Fruit fly (Drosophila melanogaster) whole organism, prepupa: ENCODE data around the gene put.
A peak's percentile ranks its signal among the peaks of the same experiment; 100 is the strongest.

Experiments used
- Blimp-1 ChIP-seq: fragments of 200-800 bp; sonication (Bioruptor generic); optimal IDR thresholded peaks from 3 replicates; lab custom pipeline; 2017; ENCODE audit warnings: missing biosample characterization, missing genetic modification characterization, mild to moderate bottlenecking, moderate library complexity, missing genetic modification reagents
- CG10631 ChIP-seq: fragments of 200-800 bp; sonication (Bioruptor generic); optimal IDR thresholded peaks from 2 replicates; lab custom pipeline; 2016; ENCODE audit warnings: missing biosample characterization, missing genetic modification characterization
- CG10669 ChIP-seq: fragments of 200-800 bp; sonication (Bioruptor generic); optimal IDR thresholded peaks from 3 replicates; lab custom pipeline; 2018; ENCODE audit warnings: missing biosample characterization, mild to moderate bottlenecking, missing genetic modification characterization, moderate library complexity
- CG11294 ChIP-seq: fragments of 200-800 bp; sonication (Bioruptor generic); IDR thresholded peaks from 2 replicates; pipeline ENCODE4 v1.3.6; 2022; ENCODE audit warnings: missing biosample characterization, missing genetic modification characterization
- CG11762 ChIP-seq: fragments of 200-800 bp; sonication (Bioruptor generic); optimal IDR thresholded peaks from 3 replicates; lab custom pipeline; 2016; ENCODE audit warnings: missing biosample characterization, missing genetic modification characterization; ENCODE audit not compliant: insufficient read depth
- CG11902 ChIP-seq: fragments of 200-800 bp; sonication (Bioruptor generic); optimal IDR thresholded peaks from 3 replicates; lab custom pipeline; 2016; ENCODE audit warnings: missing biosample characterization, missing genetic modification characterization
- CG15336 ChIP-seq: fragments of 200-800 bp; sonication (Bioruptor generic); IDR thresholded peaks from 2 replicates; pipeline ENCODE4 v1.3.6; 2022; ENCODE audit warnings: missing biosample characterization, missing genetic modification characterization
- CG16779 ChIP-seq: fragments of 200-800 bp; sonication (Bioruptor generic); optimal IDR thresholded peaks from 3 replicates; lab custom pipeline; 2017; ENCODE audit warnings: missing biosample characterization, mild to moderate bottlenecking, missing genetic modification characterization
- CG3032 ChIP-seq: fragments of 200-800 bp; optimal IDR thresholded peaks from 2 replicates; lab custom pipeline; 2019; ENCODE audit warnings: missing biosample characterization, mild to moderate bottlenecking, missing genetic modification characterization, moderate library complexity
- CG31627 ChIP-seq: fragments of 200-800 bp; sonication (Bioruptor generic); optimal IDR thresholded peaks from 3 replicates; lab custom pipeline; 2016; ENCODE audit warnings: missing biosample characterization, missing genetic modification characterization
- CG34406 ChIP-seq: fragments of 200-800 bp; sonication (Bioruptor generic); optimal IDR thresholded peaks from 3 replicates; lab custom pipeline; 2016; ENCODE audit warnings: missing biosample characterization, missing genetic modification characterization
- CG3919 ChIP-seq: fragments of 200-800 bp; sonication (Bioruptor generic); optimal IDR thresholded peaks from 3 replicates; lab custom pipeline; 2016; ENCODE audit warnings: missing biosample characterization, missing genetic modification characterization
- CG4318 ChIP-seq: fragments of 200-800 bp; sonication (Bioruptor generic); optimal IDR thresholded peaks from 3 replicates; lab custom pipeline; 2017; ENCODE audit warnings: missing biosample characterization, mild to moderate bottlenecking, missing genetic modification characterization
- CG6163 ChIP-seq: fragments of 200-800 bp; sonication (Bioruptor generic); IDR thresholded peaks from 3 replicates; pipeline ENCODE4 v1.3.6; 2022; ENCODE audit warnings: missing biosample characterization, missing genetic modification characterization
- CG6792 ChIP-seq: fragments of 200-800 bp; sonication (Bioruptor generic); optimal IDR thresholded peaks from 3 replicates; lab custom pipeline; 2016; ENCODE audit warnings: missing biosample characterization, missing genetic modification characterization
- CG6808 ChIP-seq: fragments of 200-800 bp; sonication (Bioruptor generic); optimal IDR thresholded peaks from 3 replicates; lab custom pipeline; 2017; ENCODE audit warnings: missing biosample characterization, missing genetic modification characterization, mild to moderate bottlenecking, moderate library complexity, missing genetic modification reagents
- CG6854 ChIP-seq: fragments of 200-800 bp; sonication (Bioruptor generic); optimal IDR thresholded peaks from 2 replicates; lab custom pipeline; 2017; ENCODE audit warnings: missing biosample characterization, mild to moderate bottlenecking, missing genetic modification characterization
- CG7368 ChIP-seq: fragments of 200-800 bp; sonication (Bioruptor generic); optimal IDR thresholded peaks from 3 replicates; lab custom pipeline; 2016; ENCODE audit warnings: missing biosample characterization, missing genetic modification characterization
- CG8119 ChIP-seq: fragments of 200-800 bp; sonication (Bioruptor generic); IDR thresholded peaks from 3 replicates; pipeline ENCODE4 v1.3.6; 2022; ENCODE audit warnings: missing biosample characterization, missing genetic modification characterization
- CG8319 ChIP-seq: fragments of 200-800 bp; sonication (Bioruptor generic); optimal IDR thresholded peaks from 3 replicates; lab custom pipeline; 2016; ENCODE audit warnings: missing biosample characterization, missing genetic modification characterization
- CG8632 ChIP-seq: fragments of 200-800 bp; sonication (Bioruptor generic); optimal IDR thresholded peaks from 3 replicates; lab custom pipeline; 2016; ENCODE audit warnings: missing biosample characterization, missing genetic modification characterization
- CG9139 ChIP-seq: fragments of 200-800 bp; sonication (Bioruptor generic); optimal IDR thresholded peaks from 3 replicates; lab custom pipeline; 2017; ENCODE audit warnings: missing biosample characterization, mild to moderate bottlenecking, missing genetic modification characterization
- Eip93F ChIP-seq: fragments of 200-800 bp; sonication (Bioruptor generic); optimal IDR thresholded peaks from 2 replicates; lab custom pipeline; 2016; ENCODE audit warnings: missing biosample characterization, mild to moderate bottlenecking, missing genetic modification characterization
- Ets21C ChIP-seq: fragments of 200-800 bp; sonication (Bioruptor generic); optimal IDR thresholded peaks from 3 replicates; lab custom pipeline; 2016; ENCODE audit warnings: missing biosample characterization, missing genetic modification characterization
- Gug ChIP-seq: fragments of 200-800 bp; sonication (Bioruptor generic); IDR thresholded peaks from 2 replicates; pipeline ENCODE4 v1.3.6; 2022; ENCODE audit warnings: missing biosample characterization, missing genetic modification characterization
- Hr38 ChIP-seq: sonication (Bioruptor generic); optimal IDR thresholded peaks from 2 replicates; lab custom pipeline; 2016; ENCODE audit warnings: missing biosample characterization, missing genetic modification characterization
- Hr4 ChIP-seq: fragments of 200-800 bp; sonication (Bioruptor generic); optimal IDR thresholded peaks from 3 replicates; lab custom pipeline; 2016; ENCODE audit warnings: missing biosample characterization, missing genetic modification characterization
- Lpt ChIP-seq: fragments of 200-800 bp; sonication (Bioruptor generic); optimal IDR thresholded peaks from 3 replicates; lab custom pipeline; 2016; ENCODE audit warnings: missing biosample characterization, missing genetic modification characterization
- Met ChIP-seq: fragments of 200-800 bp; sonication (Bioruptor generic); optimal IDR thresholded peaks from 3 replicates; lab custom pipeline; 2016; ENCODE audit warnings: missing biosample characterization, missing genetic modification characterization
- OdsH ChIP-seq: fragments of 200-800 bp; sonication (Bioruptor generic); optimal IDR thresholded peaks from 3 replicates; lab custom pipeline; 2016; ENCODE audit warnings: missing biosample characterization, missing genetic modification characterization
- Smox ChIP-seq: fragments of 200-800 bp; sonication (Bioruptor generic); optimal IDR thresholded peaks from 3 replicates; lab custom pipeline; 2016; ENCODE audit warnings: missing biosample characterization, missing genetic modification characterization
- Sox102F ChIP-seq: fragments of 200-800 bp; sonication (Bioruptor generic); optimal IDR thresholded peaks from 2 replicates; lab custom pipeline; 2016; ENCODE audit warnings: missing biosample characterization, mild to moderate bottlenecking, missing genetic modification characterization
- Sox14 ChIP-seq: fragments of 200-800 bp; sonication (Bioruptor generic); optimal IDR thresholded peaks from 3 replicates; lab custom pipeline; 2016; ENCODE audit warnings: missing biosample characterization, missing genetic modification characterization
- Sox15 ChIP-seq: fragments of 200-800 bp; sonication (Bioruptor generic); optimal IDR thresholded peaks from 3 replicates; lab custom pipeline; 2016; ENCODE audit warnings: missing biosample characterization, missing genetic modification characterization
- achi ChIP-seq: fragments of 200-800 bp; sonication (Bioruptor generic); optimal IDR thresholded peaks from 3 replicates; lab custom pipeline; 2016; ENCODE audit warnings: missing biosample characterization, missing genetic modification characterization
- acj6 ChIP-seq: fragments of 200-800 bp; sonication (Bioruptor generic); optimal IDR thresholded peaks from 3 replicates; lab custom pipeline; 2016; ENCODE audit warnings: missing biosample characterization, missing genetic modification characterization
- cyc ChIP-seq: fragments of 200-800 bp; sonication (Bioruptor generic); optimal IDR thresholded peaks from 3 replicates; lab custom pipeline; 2016; ENCODE audit warnings: missing biosample characterization, missing genetic modification characterization
- dac ChIP-seq: fragments of 200-800 bp; sonication (Bioruptor generic); optimal IDR thresholded peaks from 2 replicates; lab custom pipeline; 2017; ENCODE audit warnings: missing biosample characterization, mild to moderate bottlenecking, missing genetic modification characterization
- dsx ChIP-seq: fragments of 200-800 bp; optimal IDR thresholded peaks from 3 replicates; lab custom pipeline; 2019; ENCODE audit warnings: missing biosample characterization, mild to moderate bottlenecking, missing genetic modification characterization, moderate library complexity; ENCODE audit not compliant: poor library complexity, severe bottlenecking
- eg ChIP-seq: fragments of 200-800 bp; sonication (Bioruptor generic); IDR thresholded peaks from 3 replicates; pipeline ENCODE4 v1.3.6; 2022; ENCODE audit warnings: missing biosample characterization, missing genetic modification characterization
- fd59A ChIP-seq: fragments of 200-800 bp; sonication (Bioruptor generic); optimal IDR thresholded peaks from 2 replicates; lab custom pipeline; 2017; ENCODE audit warnings: missing biosample characterization, mild to moderate bottlenecking, missing genetic modification characterization, missing genetic modification reagents
- fd85E ChIP-seq: fragments of 200-800 bp; sonication (Bioruptor generic); optimal IDR thresholded peaks from 3 replicates; lab custom pipeline; 2016; ENCODE audit warnings: missing biosample characterization, missing genetic modification characterization
- lz ChIP-seq: fragments of 200-800 bp; sonication (Bioruptor generic); optimal IDR thresholded peaks from 3 replicates; lab custom pipeline; 2016; ENCODE audit warnings: missing biosample characterization, missing genetic modification characterization
- net ChIP-seq: fragments of 200-800 bp; sonication (Bioruptor generic); optimal IDR thresholded peaks from 3 replicates; lab custom pipeline; 2016; ENCODE audit warnings: missing biosample characterization, missing genetic modification characterization
- pdm3 ChIP-seq: fragments of 200-800 bp; sonication (Bioruptor generic); optimal IDR thresholded peaks from 3 replicates; lab custom pipeline; 2016; ENCODE audit warnings: missing biosample characterization, missing genetic modification characterization
- ss ChIP-seq, 2 experiments: fragments of 200-800 bp; sonication (Bioruptor generic); optimal IDR thresholded peaks; 2 replicates in 1 of 2; 3 replicates in 1 of 2; lab custom pipeline; 2017 to 2018; ENCODE audit warnings: mild to moderate bottlenecking in 2 of 2, missing biosample characterization in 2 of 2, missing genetic modification characterization in 2 of 2, moderate library complexity in 1 of 2
- svp ChIP-seq: fragments of 200-800 bp; sonication (Bioruptor generic); peaks from one replicate; lab custom pipeline; 2016; ENCODE audit warnings: missing biosample characterization, missing genetic modification characterization
- topi ChIP-seq: fragments of 200-800 bp; sonication (Bioruptor generic); optimal IDR thresholded peaks from 3 replicates; lab custom pipeline; 2016; ENCODE audit warnings: missing biosample characterization, missing genetic modification characterization
- vri ChIP-seq: fragments of 200-800 bp; sonication (Bioruptor generic); optimal IDR thresholded peaks from 3 replicates; lab custom pipeline; 2016; ENCODE audit warnings: missing biosample characterization, mild to moderate bottlenecking, missing genetic modification characterization

Gene put

DNA sequence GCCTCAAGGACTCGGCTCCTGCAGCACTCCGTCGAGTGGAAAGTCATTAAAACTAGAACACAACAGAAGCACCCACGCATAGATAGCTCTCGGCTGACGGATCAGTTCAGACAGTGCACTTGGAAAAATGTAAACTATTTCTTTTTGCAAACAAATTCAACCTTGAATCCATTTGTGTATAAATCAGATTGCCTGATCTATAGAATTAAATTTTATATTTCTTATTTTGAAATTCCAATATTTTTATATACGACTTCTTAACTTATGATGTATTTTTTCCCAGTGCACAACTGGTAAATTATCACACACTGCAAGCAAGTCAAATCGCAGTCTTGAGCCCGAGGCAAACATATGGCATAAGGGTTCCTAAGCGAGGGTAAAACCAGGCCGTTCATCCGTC is 49.3 kb upstream of the put start (continued):
- TF ChIP-seq Hr4 (GFP tag; lab: Kevin White, UChicago) (peak; percentile 50), Eip93F (GFP tag; lab: Kevin White, UChicago) (no peak), CG3919 (peak; percentile 62), CG11762 (GFP tag; lab: Kevin White, UChicago) (no peak), Sox102F (GFP tag; lab: Kevin White, UChicago) (peak; percentile 69), dac (GFP tag; lab: Kevin White, UChicago) (no peak), CG10669 (GFP tag; lab: Kevin White, UChicago) (peak; percentile 64), dsx (GFP tag; lab: Kevin White, UChicago) (peak; percentile 62), CG8119 (GFP tag; lab: Robert Waterston, UW) (peak; percentile 74), ss (GFP tag; optimal IDR thresholded peaks at IDR 0.05; lab: Kevin White, UChicago) (no peak), CG15336 (GFP tag; lab: Robert Waterston, UW) (peak; percentile 71), lz (GFP tag; lab: Kevin White, UChicago) (peak; percentile 50), CG6163 (peak; percentile 78), CG4318 (GFP tag; lab: Kevin White, UChicago) (no peak), CG11294 (GFP tag; lab: Robert Waterston, UW) (peak; percentile 58)
- TF ChIP-seq, all 60 proteins: peak for 49

DNA sequence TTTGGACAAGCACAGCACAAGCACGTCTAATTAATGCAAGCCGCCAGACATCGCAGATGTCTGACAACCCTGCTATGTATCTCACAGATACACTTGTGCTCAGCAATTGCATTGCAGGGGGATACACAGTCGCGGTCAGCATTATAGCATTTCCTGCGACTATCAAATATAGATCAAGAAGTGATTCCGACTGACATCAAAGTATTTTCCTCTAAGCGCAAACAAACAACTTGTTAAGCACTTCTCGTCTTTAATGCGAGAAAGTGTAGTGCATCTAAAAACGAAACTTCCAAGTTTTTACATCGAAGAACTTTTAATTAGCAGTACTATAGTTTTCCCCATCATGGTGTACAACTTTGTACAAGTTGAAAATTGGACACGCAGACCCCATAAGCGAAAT is 47.4 kb upstream of the put start:
- TF ChIP-seq CG10631 (GFP tag; lab: Kevin White, UChicago) (peak; percentile 54), CG6854 (GFP tag; lab: Kevin White, UChicago) (no peak), Blimp-1 (no peak), OdsH (GFP tag; lab: Kevin White, UChicago) (peak; percentile 50), CG8119 (GFP tag; lab: Robert Waterston, UW) (0 out of 3 replicates have a peak, but pooled peaks have one; percentile 37), CG3919 (peak; percentile 57), pdm3 (GFP tag; lab: Kevin White, UChicago) (no peak), CG8632 (GFP tag; lab: Kevin White, UChicago) (peak; percentile 39), fd85E (GFP tag; lab: Kevin White, UChicago) (no peak), CG7368 (GFP tag; lab: Kevin White, UChicago) (peak; percentile 35), topi (GFP tag; lab: Kevin White, UChicago) (peak; percentile 59), svp (GFP tag; lab: Kevin White, UChicago) (peak; percentile 36), net (GFP tag; lab: Kevin White, UChicago) (peak; percentile 57), CG8319 (no peak), Eip93F (GFP tag; lab: Kevin White, UChicago) (no peak), Hr38 (GFP tag; lab: Kevin White, UChicago) (no peak), CG6808 (peak; percentile 64), CG9139 (GFP tag; lab: Kevin White, UChicago) (no peak), Met (GFP tag; lab: Kevin White, UChicago) (no peak), Lpt (GFP tag; lab: Kevin White, UChicago) (no peak), vri (GFP tag; lab: Kevin White, UChicago) (no peak), CG31627 (GFP tag; lab: Kevin White, UChicago) (peak; percentile 64), CG15336 (GFP tag; lab: Robert Waterston, UW) (peak; percentile 67), CG11762 (GFP tag; lab: Kevin White, UChicago) (peak; percentile 33), CG3032 (tag; lab: Kevin White, UChicago) (peak; percentile 65), Ets21C (peak; percentile 0), Sox15 (GFP tag; lab: Kevin White, UChicago) (peak; percentile 28), lz (GFP tag; lab: Kevin White, UChicago) (peak; percentile 50), fd59A (peak; percentile 43), achi (GFP tag; lab: Kevin White, UChicago) (peak; percentile 56), CG34406 (GFP tag; lab: Kevin White, UChicago) (peak; percentile 29), CG16779 (tag; lab: Kevin White, UChicago) (no peak), cyc (GFP tag; lab: Kevin White, UChicago) (peak; percentile 18), Hr4 (GFP tag; lab: Kevin White, UChicago) (no peak), CG6792 (GFP tag; lab: Kevin White, UChicago) (peak; percentile 50), eg (no peak), Gug (GFP tag; lab: Robert Waterston, UW) (0 out of 2 replicates have a peak, but pooled peaks have one; percentile 15), Smox (GFP tag; lab: Kevin White, UChicago) (no peak), acj6 (GFP tag; lab: Kevin White, UChicago) (no peak), CG11902 (GFP tag; lab: Kevin White, UChicago) (no peak), Sox102F (GFP tag; lab: Kevin White, UChicago) (no peak), Sox14 (GFP tag; lab: Kevin White, UChicago) (peak; percentile 54)
